Worm (Caenorhabditis elegans) whole organism, L1 larva: ENCODE results near the gene gst-37.

Experiments
- C04F5.9 ChIP-seq: sonication (generic microtip); optimal IDR thresholded peaks from 2 replicates; lab custom pipeline; 2016; ENCODE audit warnings: missing genetic modification characterization, missing compliant biosample characterization
- C34B4.2 ChIP-seq: sonication (generic microtip); optimal IDR thresholded peaks from 2 replicates; lab custom pipeline; 2017; ENCODE audit warnings: mild to moderate bottlenecking, missing genetic modification characterization, missing compliant biosample characterization
- F16B12.6 ChIP-seq: fragments of 150-350 bp; optimal IDR thresholded peaks from 2 replicates; lab custom pipeline; 2014; ENCODE audit warnings: missing biosample characterization, missing genetic modification characterization
- Y116A8C.19 ChIP-seq: sonication (generic microtip); optimal IDR thresholded peaks from 2 replicates; lab custom pipeline; 2016; ENCODE audit warnings: missing compliant biosample characterization, missing genetic modification characterization, borderline replicate concordance
- aha-1 ChIP-seq: fragments of 150-350 bp; optimal IDR thresholded peaks from 2 replicates; lab custom pipeline; 2014; ENCODE audit warnings: missing biosample characterization, missing genetic modification characterization
- alr-1 ChIP-seq: fragments of 200-800 bp; sonication (Bioruptor generic); optimal IDR thresholded peaks from 2 replicates; lab custom pipeline; 2018; ENCODE audit warnings: borderline replicate concordance, mild to moderate bottlenecking, missing genetic modification characterization, missing compliant biosample characterization
- aly-2 ChIP-seq: fragments of 150-350 bp; optimal IDR thresholded peaks from 2 replicates; lab custom pipeline; 2014; ENCODE audit warnings: missing biosample characterization, missing genetic modification characterization
- blmp-1 ChIP-seq: fragments of 150-350 bp; optimal IDR thresholded peaks from 2 replicates; lab custom pipeline; 2014; ENCODE audit warnings: missing biosample characterization, missing genetic modification characterization
- ceh-63 ChIP-seq: fragments of 200-800 bp; sonication (Bioruptor generic); optimal IDR thresholded peaks from 2 replicates; lab custom pipeline; 2018; ENCODE audit warnings: mild to moderate bottlenecking, missing genetic modification characterization, missing compliant biosample characterization
- ceh-8 ChIP-seq: fragments of 200-800 bp; sonication (Bioruptor generic); optimal IDR thresholded peaks from 2 replicates; lab custom pipeline; 2018; ENCODE audit warnings: mild to moderate bottlenecking, missing genetic modification characterization, moderate library complexity, missing compliant biosample characterization
- ceh-90 ChIP-seq: sonication (generic microtip); optimal IDR thresholded peaks from 2 replicates; lab custom pipeline; 2016; ENCODE audit warnings: missing genetic modification characterization, missing compliant biosample characterization
- dpl-1 ChIP-seq, 3 experiments: fragments of 150-350 bp in 2 of 3; sonication (generic microtip) in 1 of 3; optimal IDR thresholded peaks; 2 replicates each; lab custom pipeline; 2014 to 2017; ENCODE audit warnings: missing biosample characterization in 3 of 3, missing genetic modification characterization in 3 of 3, missing genetic modification reagents in 3 of 3
- dsc-1 ChIP-seq: sonication (generic microtip); optimal IDR thresholded peaks from 2 replicates; lab custom pipeline; 2016; ENCODE audit warnings: mild to moderate bottlenecking, missing genetic modification characterization, missing compliant biosample characterization
- efl-1 ChIP-seq, 4 experiments: fragments of 150-350 bp; optimal IDR thresholded peaks in 3 of 4; peaks in 1 of 4; 1 replicate in 1 of 4; 2 replicates in 3 of 4; lab custom pipeline; 2014; ENCODE audit warnings: missing biosample characterization in 2 of 4, missing genetic modification characterization in 2 of 4, missing genetic modification reagents in 2 of 4
- efl-3 ChIP-seq: fragments of 200-800 bp; sonication (Bioruptor generic); optimal IDR thresholded peaks from 2 replicates; lab custom pipeline; 2018; ENCODE audit warnings: mild to moderate bottlenecking, missing genetic modification characterization, missing compliant biosample characterization
- elt-2 ChIP-seq: sonication (generic microtip); optimal IDR thresholded peaks from 2 replicates; lab custom pipeline; 2016; ENCODE audit warnings: missing genetic modification characterization, mild to moderate bottlenecking, inconsistent platforms, missing compliant biosample characterization, missing genetic modification reagents
- elt-3 ChIP-seq, 6 experiments: fragments of 150-350 bp in 1 of 6; sonication (generic microtip); optimal IDR thresholded peaks; 2 replicates each; lab custom pipeline; 2017 to 2018; ENCODE audit warnings: missing biosample characterization in 6 of 6, missing genetic modification characterization in 6 of 6, inconsistent platforms in 1 of 6
- fkh-10 ChIP-seq: sonication (generic microtip); optimal IDR thresholded peaks from 2 replicates; lab custom pipeline; 2017; ENCODE audit warnings: missing biosample characterization, missing genetic modification reagents, missing genetic modification characterization
- fkh-8 ChIP-seq: sonication (generic microtip); optimal IDR thresholded peaks from 2 replicates; lab custom pipeline; 2016; ENCODE audit warnings: mild to moderate bottlenecking, missing genetic modification characterization, missing compliant biosample characterization
- grh-1 ChIP-seq: fragments of 200-800 bp; sonication (Bioruptor generic); IDR thresholded peaks from 2 replicates; pipeline ENCODE4 v1.3.6; 2022; ENCODE audit warnings: missing genetic modification reagents, missing genetic modification characterization, missing compliant biosample characterization
- hlh-17 ChIP-seq: fragments of 200-800 bp; sonication (Bioruptor generic); optimal IDR thresholded peaks from 2 replicates; lab custom pipeline; 2018; ENCODE audit warnings: missing genetic modification characterization, mild to moderate bottlenecking, missing compliant biosample characterization, moderate library complexity, borderline replicate concordance
- hlh-4 ChIP-seq: sonication (generic microtip); optimal IDR thresholded peaks from 2 replicates; lab custom pipeline; 2016; ENCODE audit warnings: mild to moderate bottlenecking, missing genetic modification characterization, missing compliant biosample characterization
- hpl-2 ChIP-seq: fragments of 150-350 bp; optimal IDR thresholded peaks from 2 replicates; lab custom pipeline; 2014; ENCODE audit warnings: missing biosample characterization, missing genetic modification reagents, missing genetic modification characterization
- irx-1 ChIP-seq: sonication (generic microtip); optimal IDR thresholded peaks from 2 replicates; lab custom pipeline; 2016; ENCODE audit warnings: missing genetic modification characterization, missing compliant biosample characterization
- lin-13 ChIP-seq: fragments of 150-350 bp; optimal IDR thresholded peaks from 2 replicates; lab custom pipeline; 2014; ENCODE audit warnings: missing biosample characterization, missing genetic modification reagents, missing genetic modification characterization
- lin-35 ChIP-seq, 2 experiments: fragments of 150-350 bp; optimal IDR thresholded peaks; 2 replicates each; lab custom pipeline; 2014; ENCODE audit warnings: missing biosample characterization in 2 of 2, missing genetic modification characterization in 2 of 2, missing genetic modification reagents in 2 of 2
- lin-39 ChIP-seq: fragments of 150-350 bp; optimal IDR thresholded peaks from 2 replicates; lab custom pipeline; 2014; ENCODE audit warnings: missing biosample characterization, missing genetic modification reagents, missing genetic modification characterization
- lsy-2 ChIP-seq, 2 experiments: fragments of 150-350 bp; optimal IDR thresholded peaks; 2 replicates each; lab custom pipeline; 2014; ENCODE audit warnings: missing biosample characterization in 2 of 2, missing genetic modification characterization in 2 of 2
- mab-9 ChIP-seq: fragments of 200-800 bp; sonication (Bioruptor generic); IDR thresholded peaks from 2 replicates; pipeline ENCODE4 v1.3.6; 2022; ENCODE audit warnings: missing genetic modification reagents, missing genetic modification characterization, missing compliant biosample characterization
- mdl-1 ChIP-seq, 2 experiments: fragments of 150-350 bp; optimal IDR thresholded peaks; 2 replicates each; lab custom pipeline; 2014 to 2017; ENCODE audit warnings: missing biosample characterization in 2 of 2, missing genetic modification characterization in 2 of 2, inconsistent platforms in 1 of 2
- nhr-11 ChIP-seq: fragments of 150-350 bp; optimal IDR thresholded peaks from 2 replicates; lab custom pipeline; 2014; ENCODE audit warnings: missing biosample characterization, missing genetic modification characterization
- nhr-12 ChIP-seq: sonication (generic microtip); optimal IDR thresholded peaks from 2 replicates; lab custom pipeline; 2017; ENCODE audit warnings: missing biosample characterization, missing genetic modification characterization
- nhr-19 ChIP-seq: fragments of 200-800 bp; sonication (Bioruptor generic); conservative IDR thresholded peaks from 2 replicates; pipeline ENCODE4 v1.3.6; 2022; ENCODE audit warnings: missing genetic modification characterization, missing compliant biosample characterization
- nhr-20 ChIP-seq: sonication (generic microtip); optimal IDR thresholded peaks from 2 replicates; lab custom pipeline; 2016; ENCODE audit warnings: mild to moderate bottlenecking, missing genetic modification characterization, missing compliant biosample characterization
- nhr-237 ChIP-seq: fragments of 150-350 bp; optimal IDR thresholded peaks from 2 replicates; lab custom pipeline; 2014; ENCODE audit warnings: missing biosample characterization, missing genetic modification characterization
- nhr-84 ChIP-seq: sonication (generic microtip); optimal IDR thresholded peaks from 2 replicates; lab custom pipeline; 2017; ENCODE audit warnings: missing biosample characterization, missing genetic modification characterization
- nhr-85 ChIP-seq: sonication (generic microtip); peaks from one replicate; lab custom pipeline; 2016; ENCODE audit warnings: missing genetic modification characterization, inconsistent platforms, missing compliant biosample characterization
- nhr-90 ChIP-seq: sonication (generic microtip); optimal IDR thresholded peaks from 2 replicates; lab custom pipeline; 2016; ENCODE audit warnings: mild to moderate bottlenecking, missing genetic modification characterization, missing compliant biosample characterization; ENCODE audit not compliant: poor library complexity
- pag-3 ChIP-seq: sonication (generic microtip); optimal IDR thresholded peaks from 2 replicates; lab custom pipeline; 2017; ENCODE audit warnings: missing genetic modification characterization, mild to moderate bottlenecking, missing compliant biosample characterization, antibody characterized with exemption, borderline replicate concordance; ENCODE audit not compliant: insufficient read depth
- sox-4 ChIP-seq: sonication (generic microtip); optimal IDR thresholded peaks from 2 replicates; lab custom pipeline; 2016; ENCODE audit warnings: missing genetic modification characterization, missing compliant biosample characterization
- tbx-2 ChIP-seq: sonication (generic microtip); optimal IDR thresholded peaks from 2 replicates; lab custom pipeline; 2016; ENCODE audit warnings: missing genetic modification characterization, missing compliant biosample characterization
- tlp-1 ChIP-seq: fragments of 150-350 bp; optimal IDR thresholded peaks from 2 replicates; lab custom pipeline; 2014; ENCODE audit warnings: missing biosample characterization, missing genetic modification characterization
- unc-30 ChIP-seq: sonication (generic microtip); optimal IDR thresholded peaks from 2 replicates; lab custom pipeline; 2017; ENCODE audit warnings: missing biosample characterization, missing genetic modification characterization
- unc-86 ChIP-seq: sonication (generic microtip); optimal IDR thresholded peaks from 2 replicates; lab custom pipeline; 2016; ENCODE audit warnings: missing genetic modification characterization, missing compliant biosample characterization
- vab-15 ChIP-seq: sonication (generic microtip); optimal IDR thresholded peaks from 2 replicates; lab custom pipeline; 2017; ENCODE audit warnings: missing genotype, mild to moderate bottlenecking, missing genetic modification characterization, missing compliant biosample characterization
- xbp-1 ChIP-seq: sonication (generic microtip); optimal IDR thresholded peaks from 2 replicates; lab custom pipeline; 2016; ENCODE audit warnings: missing genetic modification characterization, missing compliant biosample characterization

Gene gst-37

DNA sequence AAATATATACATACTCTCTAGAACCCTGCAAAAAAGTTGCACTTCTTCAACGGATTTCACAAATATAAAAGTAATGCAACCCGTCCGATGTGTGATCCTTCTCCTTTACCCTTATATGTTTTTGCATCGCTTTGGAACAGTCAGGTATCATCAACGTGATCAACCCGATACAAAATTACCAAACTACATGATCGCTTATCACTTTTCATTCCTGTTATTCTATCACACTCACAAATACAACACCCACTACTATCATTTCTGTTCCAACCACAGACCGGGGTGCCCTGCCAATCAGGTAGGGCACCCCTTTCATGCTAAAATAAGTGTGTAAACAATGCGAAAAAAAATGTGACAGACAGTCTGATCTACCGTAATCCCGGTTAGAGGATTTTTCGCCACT, 45.5 kb downstream of the gst-37 start:
- no peak for TF ChIP-seq dsc-1 (tag; lab: Kevin White, UChicago)
- TF ChIP-seq nhr-237 (tag; lab: Kevin White, UChicago), result no peak
- no peak for TF ChIP-seq nhr-12 (tag; lab: Kevin White, UChicago)
- no peak for TF ChIP-seq mdl-1 (tag; optimal IDR thresholded peaks at IDR 0.05; lab: Kevin White, UChicago)
- TF ChIP-seq ceh-90 (tag; lab: Kevin White, UChicago), result no peak
- TF ChIP-seq fkh-8 (tag; lab: Kevin White, UChicago), result no peak
- TF ChIP-seq nhr-19 (GFP tag; lab: Robert Waterston, UW), result no peak
- TF ChIP-seq lin-13 (GFP tag; lab: Kevin White, UChicago), result no peak
- TF ChIP-seq efl-1 (optimal IDR thresholded peaks at IDR 0.05; lab: Kevin White, UChicago), result no peak
- no peak for TF ChIP-seq efl-1 (GFP tag; optimal IDR thresholded peaks at IDR 0.05 in 1 of 2; lab: Kevin White, UChicago)
- no peak for TF ChIP-seq efl-3
- TF ChIP-seq nhr-84 (tag; lab: Kevin White, UChicago), result no peak

ce11 chrV:1968809-1969208, 47.4 kb downstream of the gst-37 start:
- TF ChIP-seq tbx-2 (no peak), xbp-1 (tag; lab: Kevin White, UChicago) (no peak), blmp-1 (peak; percentile 51), irx-1 (tag; lab: Kevin White, UChicago) (no peak), ceh-63 (GFP tag; lab: Kevin White, UChicago) (no peak), mdl-1 (tag; optimal IDR thresholded peaks at IDR 0.05; lab: Kevin White, UChicago) (no peak)
- TF ChIP-seq, all 84 proteins: peak for 1

ce11 chrV:1969228-1969627, 47.8 kb downstream of the gst-37 start, which contains the start of gene acs-3:
Gene acs-3 (plus strand): TSS chrV:1969528.
- TF ChIP-seq elt-2 (tag; lab: Kevin White, UChicago) (no peak), hpl-2 (GFP tag; lab: Kevin White, UChicago) (no peak), nhr-11 (tag; lab: Kevin White, UChicago) (no peak), nhr-84 (tag; lab: Kevin White, UChicago) (no peak), dpl-1 (GFP tag; optimal IDR thresholded peaks at IDR 0.05; lab: Kevin White, UChicago) (no peak), mab-9 (GFP tag; lab: Robert Waterston, UW) (no peak), aly-2 (no peak), tlp-1 (tag; lab: Kevin White, UChicago) (no peak), sox-4 (tag; lab: Kevin White, UChicago) (no peak), grh-1 (GFP tag; lab: Robert Waterston, UW) (no peak), unc-30 (tag; lab: Kevin White, UChicago) (no peak), efl-3 (no peak), hlh-17 (no peak), pag-3 (tag; lab: Kevin White, UChicago) (no peak), ceh-8 (GFP tag; lab: Kevin White, UChicago) (no peak), C04F5.9 (tag; lab: Kevin White, UChicago) (no peak), nhr-20 (tag; lab: Kevin White, UChicago) (no peak), elt-3 (tag; optimal IDR thresholded peaks at IDR 0.05; lab: Kevin White, UChicago) (no peak), Y116A8C.19 (no peak)

- TF ChIP-seq nhr-90 (tag; lab: Kevin White, UChicago) (no peak), ceh-90 (tag; lab: Kevin White, UChicago) (no peak), lsy-2 (tag; optimal IDR thresholded peaks at IDR 0.05; lab: Kevin White, UChicago) (no peak), tbx-2 (no peak), alr-1 (tag; lab: Kevin White, UChicago) (no peak), lin-39 (tag; lab: Kevin White, UChicago) (no peak), hlh-4 (no peak), vab-15 (tag; lab: Kevin White, UChicago) (no peak), lin-35 (GFP tag; optimal IDR thresholded peaks at IDR 0.05; lab: Kevin White, UChicago) (no peak), sox-4 (tag; lab: Kevin White, UChicago) (no peak), C34B4.2 (tag; lab: Kevin White, UChicago) (no peak), aha-1 (tag; lab: Kevin White, UChicago) (no peak), blmp-1 (no peak), fkh-10 (GFP tag; lab: Kevin White, UChicago) (no peak), F16B12.6 (tag; lab: Kevin White, UChicago) (no peak), unc-86 (no peak), nhr-85 (tag; lab: Kevin White, UChicago) (no peak), elt-3 (tag; optimal IDR thresholded peaks at IDR 0.05; lab: Kevin White, UChicago) (no peak), pag-3 (tag; lab: Kevin White, UChicago) (no peak)
- TF ChIP-seq, all 84 proteins: peak for 0
Measured at ce11 chrV:1969690-1970089, 48.3 kb downstream of the gst-37 start.
